Fruit fly (Drosophila melanogaster): ENCODE data around the gene CG5787.

DNA sequence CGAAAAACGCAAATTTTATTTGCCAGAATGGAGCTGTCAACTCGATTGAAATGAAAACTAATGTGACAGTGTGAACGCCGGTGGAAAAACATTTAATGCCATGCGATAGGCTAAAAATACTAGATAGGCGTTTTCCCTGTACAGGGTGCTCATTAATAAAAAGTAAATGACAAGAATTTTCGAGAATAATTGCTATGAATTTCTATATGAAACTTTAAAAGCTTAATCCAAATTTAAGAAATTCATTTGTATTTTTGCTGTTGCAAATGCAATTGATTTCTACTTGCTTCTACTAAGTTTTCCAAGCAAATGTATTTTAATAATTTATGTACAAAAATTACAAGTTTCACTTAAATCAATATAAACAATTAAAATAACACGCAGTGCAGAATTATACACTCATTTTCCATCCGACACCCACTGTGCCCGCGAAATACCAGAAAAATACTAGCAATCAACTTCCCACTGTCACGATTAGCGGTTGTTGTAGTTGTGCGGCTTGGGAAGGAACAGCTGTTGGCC is 9.1 kb upstream of the CG5787 start, which contains the start of gene Pih1D1:
- TF ChIP-seq usp (GFP tag; optimal IDR thresholded peaks at IDR 0.05): no peak
- no peak for TF ChIP-seq Dll (optimal IDR thresholded peaks at IDR 0.05)
- no peak for TF ChIP-seq CG8478 (optimal IDR thresholded peaks at IDR 0.05)
- TF ChIP-seq psq (optimal IDR thresholded peaks at IDR 0.05): no peak
- TF ChIP-seq EcR (GFP tag; optimal IDR thresholded peaks at IDR 0.05): no peak

All from whole organism.